Fruit fly (Drosophila melanogaster) whole organism, prepupa: ENCODE measurements around the gene CG43750.
A peak's percentile ranks its signal among the peaks of the same experiment; 100 is the strongest.

ENCODE experiments used
- Blimp-1 ChIP-seq: fragments of 200-800 bp; sonication (Bioruptor generic); optimal IDR thresholded peaks from 3 replicates; lab custom pipeline; 2017; ENCODE audit warnings: missing biosample characterization, missing genetic modification characterization, mild to moderate bottlenecking, moderate library complexity, missing genetic modification reagents
- CG10631 ChIP-seq: fragments of 200-800 bp; sonication (Bioruptor generic); optimal IDR thresholded peaks from 2 replicates; lab custom pipeline; 2016; ENCODE audit warnings: missing biosample characterization, missing genetic modification characterization
- CG11294 ChIP-seq: fragments of 200-800 bp; sonication (Bioruptor generic); IDR thresholded peaks from 2 replicates; pipeline ENCODE4 v1.3.6; 2022; ENCODE audit warnings: missing biosample characterization, missing genetic modification characterization
- CG11762 ChIP-seq: fragments of 200-800 bp; sonication (Bioruptor generic); optimal IDR thresholded peaks from 3 replicates; lab custom pipeline; 2016; ENCODE audit warnings: missing biosample characterization, missing genetic modification characterization; ENCODE audit not compliant: insufficient read depth
- CG15336 ChIP-seq: fragments of 200-800 bp; sonication (Bioruptor generic); IDR thresholded peaks from 2 replicates; pipeline ENCODE4 v1.3.6; 2022; ENCODE audit warnings: missing biosample characterization, missing genetic modification characterization
- CG31627 ChIP-seq: fragments of 200-800 bp; sonication (Bioruptor generic); optimal IDR thresholded peaks from 3 replicates; lab custom pipeline; 2016; ENCODE audit warnings: missing biosample characterization, missing genetic modification characterization
- CG32006 ChIP-seq: fragments of 200-800 bp; sonication (Bioruptor generic); optimal IDR thresholded peaks from 3 replicates; lab custom pipeline; 2017; ENCODE audit warnings: missing biosample characterization, mild to moderate bottlenecking, missing genetic modification characterization
- CG34406 ChIP-seq: fragments of 200-800 bp; sonication (Bioruptor generic); optimal IDR thresholded peaks from 3 replicates; lab custom pipeline; 2016; ENCODE audit warnings: missing biosample characterization, missing genetic modification characterization
- CG4318 ChIP-seq: fragments of 200-800 bp; sonication (Bioruptor generic); optimal IDR thresholded peaks from 3 replicates; lab custom pipeline; 2017; ENCODE audit warnings: missing biosample characterization, mild to moderate bottlenecking, missing genetic modification characterization
- CG6163 ChIP-seq: fragments of 200-800 bp; sonication (Bioruptor generic); IDR thresholded peaks from 3 replicates; pipeline ENCODE4 v1.3.6; 2022; ENCODE audit warnings: missing biosample characterization, missing genetic modification characterization
- CG6276 ChIP-seq: fragments of 200-800 bp; sonication (Bioruptor generic); optimal IDR thresholded peaks from 2 replicates; lab custom pipeline; 2017; ENCODE audit warnings: missing biosample characterization, mild to moderate bottlenecking, missing genetic modification characterization
- CG6792 ChIP-seq: fragments of 200-800 bp; sonication (Bioruptor generic); optimal IDR thresholded peaks from 3 replicates; lab custom pipeline; 2016; ENCODE audit warnings: missing biosample characterization, missing genetic modification characterization
- CG6854 ChIP-seq: fragments of 200-800 bp; sonication (Bioruptor generic); optimal IDR thresholded peaks from 2 replicates; lab custom pipeline; 2017; ENCODE audit warnings: missing biosample characterization, mild to moderate bottlenecking, missing genetic modification characterization
- CG7368 ChIP-seq: fragments of 200-800 bp; sonication (Bioruptor generic); optimal IDR thresholded peaks from 3 replicates; lab custom pipeline; 2016; ENCODE audit warnings: missing biosample characterization, missing genetic modification characterization
- CG8119 ChIP-seq: fragments of 200-800 bp; sonication (Bioruptor generic); IDR thresholded peaks from 3 replicates; pipeline ENCODE4 v1.3.6; 2022; ENCODE audit warnings: missing biosample characterization, missing genetic modification characterization
- CG8319 ChIP-seq: fragments of 200-800 bp; sonication (Bioruptor generic); optimal IDR thresholded peaks from 3 replicates; lab custom pipeline; 2016; ENCODE audit warnings: missing biosample characterization, missing genetic modification characterization
- CG8632 ChIP-seq: fragments of 200-800 bp; sonication (Bioruptor generic); optimal IDR thresholded peaks from 3 replicates; lab custom pipeline; 2016; ENCODE audit warnings: missing biosample characterization, missing genetic modification characterization
- CG9139 ChIP-seq: fragments of 200-800 bp; sonication (Bioruptor generic); optimal IDR thresholded peaks from 3 replicates; lab custom pipeline; 2017; ENCODE audit warnings: missing biosample characterization, mild to moderate bottlenecking, missing genetic modification characterization
- Eip75B ChIP-seq: fragments of 200-800 bp; sonication (Bioruptor generic); optimal IDR thresholded peaks from 3 replicates; lab custom pipeline; 2016; ENCODE audit warnings: missing biosample characterization, missing genetic modification characterization
- Eip93F ChIP-seq: fragments of 200-800 bp; sonication (Bioruptor generic); optimal IDR thresholded peaks from 2 replicates; lab custom pipeline; 2016; ENCODE audit warnings: missing biosample characterization, mild to moderate bottlenecking, missing genetic modification characterization
- Ets21C ChIP-seq: fragments of 200-800 bp; sonication (Bioruptor generic); optimal IDR thresholded peaks from 3 replicates; lab custom pipeline; 2016; ENCODE audit warnings: missing biosample characterization, missing genetic modification characterization
- Gug ChIP-seq: fragments of 200-800 bp; sonication (Bioruptor generic); IDR thresholded peaks from 2 replicates; pipeline ENCODE4 v1.3.6; 2022; ENCODE audit warnings: missing biosample characterization, missing genetic modification characterization
- Hr39 ChIP-seq: fragments of 200-800 bp; sonication (Bioruptor generic); optimal IDR thresholded peaks from 2 replicates; lab custom pipeline; 2016; ENCODE audit warnings: missing biosample characterization, missing genetic modification characterization
- Hr4 ChIP-seq: fragments of 200-800 bp; sonication (Bioruptor generic); optimal IDR thresholded peaks from 3 replicates; lab custom pipeline; 2016; ENCODE audit warnings: missing biosample characterization, missing genetic modification characterization
- Lpt ChIP-seq: fragments of 200-800 bp; sonication (Bioruptor generic); optimal IDR thresholded peaks from 3 replicates; lab custom pipeline; 2016; ENCODE audit warnings: missing biosample characterization, missing genetic modification characterization
- Met ChIP-seq: fragments of 200-800 bp; sonication (Bioruptor generic); optimal IDR thresholded peaks from 3 replicates; lab custom pipeline; 2016; ENCODE audit warnings: missing biosample characterization, missing genetic modification characterization
- OdsH ChIP-seq: fragments of 200-800 bp; sonication (Bioruptor generic); optimal IDR thresholded peaks from 3 replicates; lab custom pipeline; 2016; ENCODE audit warnings: missing biosample characterization, missing genetic modification characterization
- Smox ChIP-seq: fragments of 200-800 bp; sonication (Bioruptor generic); optimal IDR thresholded peaks from 3 replicates; lab custom pipeline; 2016; ENCODE audit warnings: missing biosample characterization, missing genetic modification characterization
- Sox102F ChIP-seq: fragments of 200-800 bp; sonication (Bioruptor generic); optimal IDR thresholded peaks from 2 replicates; lab custom pipeline; 2016; ENCODE audit warnings: missing biosample characterization, mild to moderate bottlenecking, missing genetic modification characterization
- Sox15 ChIP-seq: fragments of 200-800 bp; sonication (Bioruptor generic); optimal IDR thresholded peaks from 3 replicates; lab custom pipeline; 2016; ENCODE audit warnings: missing biosample characterization, missing genetic modification characterization
- acj6 ChIP-seq: fragments of 200-800 bp; sonication (Bioruptor generic); optimal IDR thresholded peaks from 3 replicates; lab custom pipeline; 2016; ENCODE audit warnings: missing biosample characterization, missing genetic modification characterization
- cyc ChIP-seq: fragments of 200-800 bp; sonication (Bioruptor generic); optimal IDR thresholded peaks from 3 replicates; lab custom pipeline; 2016; ENCODE audit warnings: missing biosample characterization, missing genetic modification characterization
- dac ChIP-seq: fragments of 200-800 bp; sonication (Bioruptor generic); optimal IDR thresholded peaks from 2 replicates; lab custom pipeline; 2017; ENCODE audit warnings: missing biosample characterization, mild to moderate bottlenecking, missing genetic modification characterization
- dsx ChIP-seq: fragments of 200-800 bp; optimal IDR thresholded peaks from 3 replicates; lab custom pipeline; 2019; ENCODE audit warnings: missing biosample characterization, mild to moderate bottlenecking, missing genetic modification characterization, moderate library complexity; ENCODE audit not compliant: poor library complexity, severe bottlenecking
- eg ChIP-seq: fragments of 200-800 bp; sonication (Bioruptor generic); IDR thresholded peaks from 3 replicates; pipeline ENCODE4 v1.3.6; 2022; ENCODE audit warnings: missing biosample characterization, missing genetic modification characterization
- fd59A ChIP-seq: fragments of 200-800 bp; sonication (Bioruptor generic); optimal IDR thresholded peaks from 2 replicates; lab custom pipeline; 2017; ENCODE audit warnings: missing biosample characterization, mild to moderate bottlenecking, missing genetic modification characterization, missing genetic modification reagents
- fd85E ChIP-seq: fragments of 200-800 bp; sonication (Bioruptor generic); optimal IDR thresholded peaks from 3 replicates; lab custom pipeline; 2016; ENCODE audit warnings: missing biosample characterization, missing genetic modification characterization
- net ChIP-seq: fragments of 200-800 bp; sonication (Bioruptor generic); optimal IDR thresholded peaks from 3 replicates; lab custom pipeline; 2016; ENCODE audit warnings: missing biosample characterization, missing genetic modification characterization
- salr ChIP-seq, 2 experiments: fragments of 200-800 bp; sonication (Bioruptor generic); optimal IDR thresholded peaks; 3 replicates each; lab custom pipeline; 2016 to 2018; ENCODE audit warnings: missing biosample characterization in 2 of 2, missing genetic modification characterization in 2 of 2, mild to moderate bottlenecking in 1 of 2
- spab ChIP-seq: fragments of 200-800 bp; sonication (Bioruptor generic); optimal IDR thresholded peaks from 2 replicates; lab custom pipeline; 2017; ENCODE audit warnings: missing biosample characterization, mild to moderate bottlenecking, missing genetic modification characterization, missing genetic modification reagents
- ss ChIP-seq, 2 experiments: fragments of 200-800 bp; sonication (Bioruptor generic); optimal IDR thresholded peaks; 2 replicates in 1 of 2; 3 replicates in 1 of 2; lab custom pipeline; 2017 to 2018; ENCODE audit warnings: mild to moderate bottlenecking in 2 of 2, missing biosample characterization in 2 of 2, missing genetic modification characterization in 2 of 2, moderate library complexity in 1 of 2
- topi ChIP-seq: fragments of 200-800 bp; sonication (Bioruptor generic); optimal IDR thresholded peaks from 3 replicates; lab custom pipeline; 2016; ENCODE audit warnings: missing biosample characterization, missing genetic modification characterization

CG43750 gene

DNA sequence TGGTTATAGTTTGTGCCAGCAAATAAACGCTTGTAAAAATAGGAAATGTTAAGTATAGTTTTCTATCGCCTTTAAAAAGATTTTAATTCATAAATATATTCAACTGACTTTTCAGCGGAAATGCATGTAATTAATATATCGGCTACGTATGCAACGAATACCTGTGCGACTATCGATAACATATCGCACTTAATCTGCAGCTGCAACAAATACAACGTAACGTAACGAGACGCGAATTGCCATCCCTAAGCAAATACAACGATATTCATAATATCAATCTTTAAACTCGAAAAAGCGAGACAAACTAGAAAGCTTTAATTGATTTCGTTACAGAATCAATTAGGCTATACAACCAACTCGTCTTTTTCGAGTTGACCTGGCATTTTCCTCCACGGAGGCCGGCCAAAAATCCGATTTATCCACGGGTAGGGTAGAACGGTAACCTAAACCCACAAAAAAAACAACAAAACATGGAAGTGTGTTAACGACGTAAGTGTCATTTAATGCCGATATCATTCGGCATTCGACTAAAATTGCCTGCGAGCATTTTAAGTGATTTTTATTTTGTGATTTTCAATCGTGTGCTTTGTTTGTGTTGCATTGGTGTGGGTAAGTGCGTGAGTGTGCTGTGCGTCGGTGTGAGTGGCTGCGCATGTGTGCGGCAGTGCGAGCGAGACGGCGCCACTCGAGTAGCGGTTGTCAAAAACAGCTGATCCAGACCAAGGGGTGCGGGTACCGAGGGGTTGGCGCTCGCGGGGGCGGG, 14.7 kb downstream of the CG43750 start, which contains the start of gene Atxn7 (continued):
- TF ChIP-seq acj6 (GFP tag; lab: Kevin White, UChicago) (peak; percentile 70), CG8319 (GFP tag; lab: Kevin White, UChicago) (no peak), spab (GFP tag; lab: Kevin White, UChicago) (no peak), CG6276 (GFP tag; lab: Kevin White, UChicago) (no peak), OdsH (GFP tag; lab: Kevin White, UChicago) (peak; percentile 65), Met (GFP tag; lab: Kevin White, UChicago) (peak; percentile 77), Hr4 (GFP tag; lab: Kevin White, UChicago) (peak; percentile 3), Eip93F (no peak), Gug (no peak), CG32006 (peak; percentile 2), Hr39 (GFP tag; lab: Kevin White, UChicago) (peak; percentile 62), CG7368 (GFP tag; lab: Kevin White, UChicago) (peak; percentile 17), cyc (peak; percentile 69), Eip75B (GFP tag; lab: Kevin White, UChicago) (peak; percentile 65), CG34406 (peak; percentile 70), Sox15 (GFP tag; lab: Kevin White, UChicago) (no peak), CG6163 (GFP tag; lab: Robert Waterston, UW) (peak; percentile 80), CG8632 (GFP tag; lab: Kevin White, UChicago) (peak; percentile 46), eg (GFP tag; lab: Robert Waterston, UW) (peak; percentile 80), Ets21C (GFP tag; lab: Kevin White, UChicago) (peak; percentile 1), CG11294 (GFP tag; lab: Robert Waterston, UW) (no peak), CG11762 (GFP tag; lab: Kevin White, UChicago) (no peak)
- TF ChIP-seq, all 60 proteins: peak for 47

DNA sequence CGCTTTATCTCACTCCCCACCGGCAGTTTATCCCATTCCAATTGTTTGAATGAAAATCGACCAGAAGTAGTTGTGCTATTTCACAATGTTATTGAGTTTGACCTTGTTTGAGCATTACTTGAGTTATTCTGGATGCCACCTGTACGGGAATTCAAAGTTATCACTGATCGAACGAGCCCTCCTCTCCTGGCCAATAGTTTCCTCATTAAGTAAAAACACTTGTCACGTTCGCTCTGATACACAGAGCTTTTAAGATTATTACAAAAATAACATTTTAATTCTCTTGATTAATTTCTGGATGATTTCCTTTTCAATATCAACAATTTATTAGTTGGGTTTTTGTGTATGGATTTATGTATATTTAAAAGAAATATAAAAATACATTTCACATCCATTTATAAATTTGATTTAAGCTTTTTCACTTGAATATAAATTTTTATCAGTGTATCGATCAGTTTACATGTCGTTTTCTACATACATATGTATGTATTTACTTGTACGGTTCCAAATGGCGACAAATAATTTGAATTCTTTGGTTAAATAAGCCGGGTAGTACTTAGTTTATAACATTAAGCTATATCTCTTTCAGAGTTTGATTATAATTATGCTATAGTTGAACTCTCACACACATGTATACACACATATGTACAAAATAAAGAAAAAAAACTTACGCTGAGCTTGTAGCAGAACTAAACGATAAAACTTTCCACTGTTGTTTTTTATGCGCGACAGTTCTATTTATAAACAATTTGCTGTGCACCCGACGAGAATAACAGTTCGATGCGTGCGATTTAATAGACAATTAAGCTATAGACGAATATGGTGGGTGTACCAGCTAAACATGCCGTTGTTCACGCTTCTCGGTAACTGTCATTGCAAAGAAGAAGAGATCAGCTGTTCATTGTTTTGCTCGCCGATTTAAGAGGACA, 16.4 kb downstream of the CG43750 start, which contains the start of the genes CG3609 and CG15390:
Gene CG3609 (minus strand): TSS at position 810 of the 929 bp plus-strand sequence.
Gene CG15390 (plus strand): TSS at position 896 of the 929 bp plus-strand sequence.
- TF ChIP-seq CG34406 (peak; percentile 30), Hr4 (GFP tag; lab: Kevin White, UChicago) (peak; percentile 85), dac (GFP tag; lab: Kevin White, UChicago) (peak; percentile 56), eg (GFP tag; lab: Robert Waterston, UW) (peak; percentile 88), net (peak; percentile 83), Blimp-1 (GFP tag; lab: Kevin White, UChicago) (peak; percentile 24), CG11762 (GFP tag; lab: Kevin White, UChicago) (no peak), Eip75B (GFP tag; lab: Kevin White, UChicago) (peak; percentile 78), CG31627 (GFP tag; lab: Kevin White, UChicago) (peak; percentile 83), Smox (GFP tag; lab: Kevin White, UChicago) (peak; percentile 80), CG7368 (GFP tag; lab: Kevin White, UChicago) (peak; percentile 60), CG8319 (GFP tag; lab: Kevin White, UChicago) (peak; percentile 43), fd85E (GFP tag; lab: Kevin White, UChicago) (no peak), topi (peak; percentile 73), CG8119 (peak; percentile 75), OdsH (GFP tag; lab: Kevin White, UChicago) (peak; percentile 79), Sox102F (peak; percentile 89), salr (GFP tag; optimal IDR thresholded peaks at IDR 0.05; lab: Kevin White, UChicago) (peak; percentile 73 to 76), fd59A (GFP tag; lab: Kevin White, UChicago) (peak; percentile 55), CG10631 (GFP tag; lab: Kevin White, UChicago) (peak; percentile 65), CG15336 (GFP tag; lab: Robert Waterston, UW) (peak; percentile 78), CG6792 (GFP tag; lab: Kevin White, UChicago) (peak; percentile 65), ss (GFP tag; optimal IDR thresholded peaks at IDR 0.05; lab: Kevin White, UChicago) (peak; percentile 81 to 87), CG9139 (GFP tag; lab: Kevin White, UChicago) (peak; percentile 76), CG8632 (GFP tag; lab: Kevin White, UChicago) (peak; percentile 54), cyc (peak; percentile 83), spab (GFP tag; lab: Kevin White, UChicago) (peak; percentile 24), CG32006 (peak; percentile 57), Met (GFP tag; lab: Kevin White, UChicago) (peak; percentile 84), dsx (GFP tag; lab: Kevin White, UChicago) (peak; percentile 74), Lpt (GFP tag; lab: Kevin White, UChicago) (peak; percentile 66), Gug (peak; percentile 46), acj6 (GFP tag; lab: Kevin White, UChicago) (peak; percentile 62), Eip93F (peak; percentile 76), Hr39 (GFP tag; lab: Kevin White, UChicago) (peak; percentile 83), CG4318 (GFP tag; lab: Kevin White, UChicago) (peak; percentile 20), Ets21C (GFP tag; lab: Kevin White, UChicago) (peak; percentile 80), CG6854 (GFP tag; lab: Kevin White, UChicago) (peak; percentile 9)
